Fruit fly (Drosophila melanogaster) whole organism, embryonic: ENCODE data around the gene Cdc14.

Experiments used
- Atf6 ChIP-seq: fragments of 200-800 bp; sonication (Bioruptor generic); IDR thresholded peaks from 2 replicates; pipeline ENCODE4 v1.3.6; 2022; ENCODE audit warnings: missing biosample characterization, missing genetic modification characterization
- Blimp-1 ChIP-seq: fragments of 200-800 bp; sonication (Bioruptor generic); optimal IDR thresholded peaks from 3 replicates; lab custom pipeline; 2018; ENCODE audit warnings: missing biosample characterization, missing genetic modification characterization, mild to moderate bottlenecking, moderate library complexity, missing genetic modification reagents
- CG10274 ChIP-seq: fragments of 200-800 bp; sonication (Bioruptor generic); optimal IDR thresholded peaks from 3 replicates; lab custom pipeline; 2017; ENCODE audit warnings: missing biosample characterization, mild to moderate bottlenecking, missing genetic modification characterization
- CG11723 ChIP-seq: fragments of 200-800 bp; sonication (Bioruptor generic); optimal IDR thresholded peaks from 2 replicates; lab custom pipeline; 2017; ENCODE audit warnings: missing biosample characterization, mild to moderate bottlenecking, missing genetic modification characterization
- CG12391 ChIP-seq: fragments of 200-800 bp; sonication (Bioruptor generic); optimal IDR thresholded peaks from 3 replicates; lab custom pipeline; 2018; ENCODE audit warnings: missing biosample characterization, mild to moderate bottlenecking, missing genetic modification characterization, moderate library complexity
- CG13424 ChIP-seq: fragments of 200-800 bp; sonication (Bioruptor generic); optimal IDR thresholded peaks from 2 replicates; lab custom pipeline; 2019; ENCODE audit warnings: missing biosample characterization, mild to moderate bottlenecking, missing genetic modification characterization, moderate library complexity
- CG14860 ChIP-seq: fragments of 200-800 bp; sonication (Bioruptor generic); IDR thresholded peaks from 3 replicates; pipeline ENCODE4 v1.3.6; 2022; ENCODE audit warnings: missing biosample characterization, missing genetic modification characterization; ENCODE audit not compliant: partially characterized antibody
- CG1603 ChIP-seq: fragments of 200-800 bp; sonication (Bioruptor generic); optimal IDR thresholded peaks from 2 replicates; lab custom pipeline; 2019; ENCODE audit warnings: missing biosample characterization, mild to moderate bottlenecking, missing genetic modification characterization, moderate library complexity
- CG17359 ChIP-seq: fragments of 200-800 bp; sonication (Bioruptor generic); optimal IDR thresholded peaks from 3 replicates; lab custom pipeline; 2018; ENCODE audit warnings: missing biosample characterization, mild to moderate bottlenecking, missing genetic modification characterization, moderate library complexity
- CG17361 ChIP-seq: fragments of 200-800 bp; sonication (Bioruptor generic); IDR thresholded peaks from 3 replicates; pipeline ENCODE4 v1.3.6; 2022; ENCODE audit warnings: missing biosample characterization, missing genetic modification characterization
- CG17829 ChIP-seq: fragments of 200-800 bp; optimal IDR thresholded peaks from 2 replicates; lab custom pipeline; 2019; ENCODE audit warnings: missing biosample characterization, mild to moderate bottlenecking, missing genetic modification characterization, moderate library complexity
- CG17912 ChIP-seq: fragments of 200-800 bp; sonication (Bioruptor generic); optimal IDR thresholded peaks from 2 replicates; lab custom pipeline; 2018; ENCODE audit warnings: missing biosample characterization, mild to moderate bottlenecking, missing genetic modification characterization
- CG18262 ChIP-seq: fragments of 200-800 bp; optimal IDR thresholded peaks from 3 replicates; lab custom pipeline; 2019; ENCODE audit warnings: missing biosample characterization, mild to moderate bottlenecking, missing genetic modification characterization, moderate library complexity
- CG31441 ChIP-seq: fragments of 200-800 bp; sonication (Bioruptor generic); IDR thresholded peaks from 2 replicates; pipeline ENCODE4 v1.3.6; 2022; ENCODE audit warnings: missing biosample characterization, missing genetic modification characterization
- CG3995 ChIP-seq: fragments of 200-800 bp; sonication (Bioruptor generic); optimal IDR thresholded peaks from 3 replicates; lab custom pipeline; 2016; ENCODE audit warnings: missing biosample characterization, missing genetic modification characterization
- CG4360 ChIP-seq: fragments of 200-800 bp; sonication (Bioruptor generic); IDR thresholded peaks from 2 replicates; pipeline ENCODE4 v1.3.6; 2022; ENCODE audit warnings: missing biosample characterization, missing genetic modification characterization
- CG43689 ChIP-seq: fragments of 200-800 bp; sonication (Bioruptor generic); IDR thresholded peaks from 2 replicates; pipeline ENCODE4 v1.3.6; 2022; ENCODE audit warnings: missing biosample characterization, missing genetic modification characterization
- CG7556 ChIP-seq: fragments of 200-800 bp; sonication (Bioruptor generic); optimal IDR thresholded peaks from 2 replicates; lab custom pipeline; 2017; ENCODE audit warnings: missing biosample characterization, mild to moderate bottlenecking, missing genetic modification characterization
- CG8281 ChIP-seq: fragments of 200-800 bp; sonication (Bioruptor generic); optimal IDR thresholded peaks from 2 replicates; lab custom pipeline; 2018; ENCODE audit warnings: missing biosample characterization, mild to moderate bottlenecking, missing genetic modification characterization, moderate library complexity
- CTCF ChIP-seq: fragments of 200-800 bp; sonication (Bioruptor generic); optimal IDR thresholded peaks from 2 replicates; lab custom pipeline; 2017; ENCODE audit warnings: missing biosample characterization, mild to moderate bottlenecking, missing genetic modification characterization, moderate library complexity
- Dref ChIP-seq: fragments of 200-800 bp; sonication (Bioruptor generic); IDR thresholded peaks from 2 replicates; pipeline ENCODE4 v1.3.6; 2022; ENCODE audit warnings: missing biosample characterization, missing genetic modification characterization
- HLH3B ChIP-seq: fragments of 200-800 bp; sonication (Bioruptor generic); IDR thresholded peaks from 2 replicates; pipeline ENCODE4 v1.3.6; 2022; ENCODE audit warnings: missing biosample characterization, missing genetic modification characterization
- HmgD ChIP-seq: fragments of 200-800 bp; sonication (Bioruptor generic); optimal IDR thresholded peaks from 3 replicates; lab custom pipeline; 2016; ENCODE audit warnings: missing biosample characterization, missing genetic modification characterization
- Med ChIP-seq: fragments of 200-800 bp; sonication (Bioruptor generic); peaks from one replicate; lab custom pipeline; 2016; ENCODE audit warnings: missing biosample characterization, missing genetic modification characterization, mild to moderate bottlenecking, inconsistent platforms, moderate library complexity
- Pdp1 ChIP-seq, 2 experiments: fragments of 200-800 bp; sonication (Bioruptor generic); optimal IDR thresholded peaks; 3 replicates each; lab custom pipeline; 2016; ENCODE audit warnings: missing biosample characterization in 2 of 2, missing genetic modification characterization in 2 of 2, mild to moderate bottlenecking in 1 of 2, moderate library complexity in 1 of 2
- Ravus ChIP-seq: fragments of 200-800 bp; sonication (Bioruptor generic); IDR thresholded peaks from 2 replicates; pipeline ENCODE4 v1.3.6; 2022; ENCODE audit warnings: missing biosample characterization, missing genetic modification characterization
- Sox100B ChIP-seq: fragments of 200-800 bp; sonication (Bioruptor generic); optimal IDR thresholded peaks from 3 replicates; lab custom pipeline; 2018; ENCODE audit warnings: missing biosample characterization, mild to moderate bottlenecking, missing genetic modification characterization
- Sox102F ChIP-seq: fragments of 200-800 bp; sonication (Bioruptor generic); optimal IDR thresholded peaks from 2 replicates; lab custom pipeline; 2018; ENCODE audit warnings: missing biosample characterization, mild to moderate bottlenecking, missing genetic modification characterization, moderate library complexity
- Ssrp ChIP-seq: fragments of 200-800 bp; sonication (Bioruptor generic); optimal IDR thresholded peaks from 2 replicates; lab custom pipeline; 2018; ENCODE audit warnings: missing biosample characterization, mild to moderate bottlenecking, missing genetic modification characterization, moderate library complexity
- Xrp1 ChIP-seq: fragments of 200-800 bp; sonication (Bioruptor generic); IDR thresholded peaks from 2 replicates; pipeline ENCODE4 v1.3.6; 2022; ENCODE audit warnings: missing biosample characterization, missing genetic modification characterization
- ab ChIP-seq: fragments of 200-800 bp; sonication (Bioruptor generic); optimal IDR thresholded peaks from 2 replicates; lab custom pipeline; 2016; ENCODE audit warnings: missing biosample characterization, missing genetic modification characterization
- ara ChIP-seq: fragments of 200-800 bp; sonication (Bioruptor generic); IDR thresholded peaks from 2 replicates; pipeline ENCODE4 v1.3.6; 2022; ENCODE audit warnings: missing biosample characterization, missing genetic modification characterization
- az2 ChIP-seq: fragments of 200-800 bp; sonication (Bioruptor generic); optimal IDR thresholded peaks from 3 replicates; lab custom pipeline; 2016; ENCODE audit warnings: missing biosample characterization, missing genetic modification characterization
- chif ChIP-seq, 2 experiments: fragments of 200-800 bp; sonication (Bioruptor generic); optimal IDR thresholded peaks; 3 replicates each; lab custom pipeline; 2016; ENCODE audit warnings: missing biosample characterization in 2 of 2, missing genetic modification characterization in 2 of 2
- chm ChIP-seq: fragments of 200-800 bp; sonication (Bioruptor generic); IDR thresholded peaks from 2 replicates; pipeline ENCODE4 v1.3.6; 2022; ENCODE audit warnings: missing biosample characterization, missing genetic modification characterization
- chn ChIP-seq: fragments of 200-800 bp; sonication (Bioruptor generic); optimal IDR thresholded peaks from 2 replicates; lab custom pipeline; 2016; ENCODE audit warnings: missing biosample characterization, missing genetic modification characterization
- dmrt11E ChIP-seq: fragments of 200-800 bp; sonication (Bioruptor generic); optimal IDR thresholded peaks from 3 replicates; lab custom pipeline; 2018; ENCODE audit warnings: missing biosample characterization, mild to moderate bottlenecking, missing genetic modification characterization, moderate library complexity
- emc ChIP-seq: fragments of 200-800 bp; sonication (Bioruptor generic); optimal IDR thresholded peaks from 2 replicates; lab custom pipeline; 2016; ENCODE audit warnings: missing biosample characterization, missing genetic modification characterization
- gem ChIP-seq: fragments of 200-800 bp; sonication (Bioruptor generic); optimal IDR thresholded peaks from 2 replicates; lab custom pipeline; 2019; ENCODE audit warnings: missing biosample characterization, mild to moderate bottlenecking, missing genetic modification characterization, moderate library complexity
- hkb ChIP-seq, 2 experiments: fragments of 200-800 bp in 1 of 2; fragments of >200 bp in 1 of 2; sonication (Bioruptor generic) in 1 of 2; IDR thresholded peaks in 1 of 2; optimal IDR thresholded peaks in 1 of 2; 2 replicates each; pipeline versions ENCODE4 v1.3.6 to Lab custom; 2017 to 2022; ENCODE audit warnings: missing biosample characterization in 1 of 2, missing genetic modification characterization in 1 of 2
- insv ChIP-seq, 2 experiments: fragments of 200-800 bp; sonication (Bioruptor generic); optimal IDR thresholded peaks; 3 replicates each; lab custom pipeline; 2016 to 2018; ENCODE audit warnings: missing biosample characterization in 2 of 2, missing genetic modification characterization in 2 of 2
- pita ChIP-seq: fragments of 200-800 bp; sonication (Bioruptor generic); optimal IDR thresholded peaks from 2 replicates; lab custom pipeline; 2017; ENCODE audit warnings: missing biosample characterization, mild to moderate bottlenecking, missing genetic modification characterization
- prd ChIP-seq, 3 experiments: fragments of >200 bp in 2 of 3; fragments of 200-800 bp in 1 of 3; sonication (Bioruptor generic) in 1 of 3; optimal IDR thresholded peaks in 2 of 3; IDR thresholded peaks in 1 of 3; 2 replicates in 2 of 3; 3 replicates in 1 of 3; pipeline versions ENCODE4 v1.3.6 to Lab custom; 2017 to 2022; ENCODE audit warnings: missing biosample characterization in 1 of 3, missing genetic modification characterization in 1 of 3
- sens ChIP-seq: fragments of 200-800 bp; sonication (Bioruptor generic); peaks from one replicate; lab custom pipeline; 2016; ENCODE audit warnings: missing biosample characterization, missing genetic modification characterization
- sisA ChIP-seq: fragments of 200-800 bp; sonication (Bioruptor generic); IDR thresholded peaks from 2 replicates; pipeline ENCODE4 v1.3.6; 2022; ENCODE audit warnings: missing biosample characterization, missing genetic modification characterization
- ssp ChIP-seq: fragments of 200-800 bp; sonication (Bioruptor generic); IDR thresholded peaks from 2 replicates; pipeline ENCODE4 v1.3.6; 2022; ENCODE audit warnings: missing biosample characterization, missing genetic modification characterization
- tap ChIP-seq: fragments of 200-800 bp; optimal IDR thresholded peaks from 3 replicates; lab custom pipeline; 2019; ENCODE audit warnings: missing biosample characterization, mild to moderate bottlenecking, missing genetic modification characterization, moderate library complexity
- tll ChIP-seq, 2 experiments: fragments of 200-800 bp in 1 of 2; fragments of >200 bp in 1 of 2; sonication (Bioruptor generic) in 1 of 2; optimal IDR thresholded peaks; 2 replicates each; lab custom pipeline; 2017 to 2019; ENCODE audit warnings: missing biosample characterization in 2 of 2, missing genetic modification characterization in 2 of 2, mild to moderate bottlenecking in 1 of 2, moderate library complexity in 1 of 2
- tna ChIP-seq: fragments of 200-800 bp; sonication (Bioruptor generic); IDR thresholded peaks from 2 replicates; pipeline ENCODE4 v1.3.6; 2022; ENCODE audit warnings: missing biosample characterization, missing genetic modification characterization; ENCODE audit not compliant: partially characterized antibody
- zen ChIP-seq: fragments of 200-800 bp; sonication (Bioruptor generic); optimal IDR thresholded peaks from 3 replicates; lab custom pipeline; 2018; ENCODE audit warnings: missing biosample characterization, mild to moderate bottlenecking, missing genetic modification characterization, moderate library complexity

Cdc14 gene

DNA sequence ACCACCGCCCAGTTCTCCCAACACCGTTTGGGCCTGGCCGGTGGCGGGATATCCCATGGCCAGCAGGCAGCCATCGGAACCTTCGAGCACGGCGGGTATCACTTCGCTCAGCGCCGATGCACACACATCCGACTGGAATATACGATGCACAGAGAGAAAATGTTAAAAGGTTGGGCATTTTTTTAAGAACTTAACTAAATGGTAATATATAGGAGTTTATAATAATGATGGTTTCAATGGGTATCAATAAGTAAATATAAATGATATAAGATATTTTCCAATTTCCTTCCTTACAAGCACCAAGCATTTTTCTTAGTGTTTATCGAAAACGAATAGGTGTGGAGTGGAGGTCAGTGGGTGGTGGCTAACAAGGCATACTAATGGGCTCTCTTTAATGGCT, 41.1 kb upstream of the Cdc14 start (continued):
- TF ChIP-seq tll (GFP tag; optimal IDR thresholded peaks at IDR 0.05; lab: Kevin White, UChicago) (no peak), Med (GFP tag; lab: Kevin White, UChicago) (peak; percentile 44), CG10274 (GFP tag; lab: Kevin White, UChicago) (no peak), Sox100B (GFP tag; lab: Kevin White, UChicago) (peak; percentile 8), tna (GFP tag; lab: Robert Waterston, UW) (no peak), CG17829 (peak; percentile 25), HLH3B (GFP tag; lab: Robert Waterston, UW) (peak; percentile 52), CG8281 (tag; lab: Kevin White, UChicago) (no peak), CG17361 (GFP tag; lab: Robert Waterston, UW) (0 out of 3 replicates have a peak, but pooled peaks have one; percentile 37), CG3995 (GFP tag; lab: Kevin White, UChicago) (no peak), Ssrp (tag; lab: Kevin White, UChicago) (peak; percentile 38), CG13424 (tag; lab: Kevin White, UChicago) (peak; percentile 9), CG31441 (peak; percentile 68), CG14860 (no peak), ssp (GFP tag; lab: Robert Waterston, UW) (0 out of 2 replicates have a peak, but pooled peaks have one; percentile 10), sisA (no peak), az2 (GFP tag; lab: Kevin White, UChicago) (peak; percentile 22), Pdp1 (GFP tag; optimal IDR thresholded peaks at IDR 0.05; lab: Kevin White, UChicago) (no peak), CG7556 (GFP tag; lab: Kevin White, UChicago) (peak; percentile 53), Sox102F (GFP tag; lab: Kevin White, UChicago) (peak; percentile 55), pita (no peak), prd (optimal IDR thresholded peaks at IDR 0.05; lab: Kevin White, UChicago) (no peak), prd (GFP tag; IDR thresholded peaks at IDR 0.05; lab: Robert Waterston, UW) (peak; percentile 70), CG18262 (peak; percentile 47), hkb (optimal IDR thresholded peaks at IDR 0.05; lab: Kevin White, UChicago) (no peak), hkb (GFP tag; IDR thresholded peaks at IDR 0.05; lab: Robert Waterston, UW) (peak; percentile 38; the same call in 1 of the 2 replicates), Ravus (GFP tag; lab: Robert Waterston, UW) (no peak), sens (GFP tag; lab: Kevin White, UChicago) (peak; percentile 79), zen (tag; lab: Kevin White, UChicago) (peak; percentile 22), CG1603 (peak; percentile 24), Blimp-1 (GFP tag; lab: Kevin White, UChicago) (peak; percentile 63), chm (GFP tag; lab: Robert Waterston, UW) (no peak), HmgD (GFP tag; lab: Kevin White, UChicago) (no peak), Atf6 (GFP tag; lab: Robert Waterston, UW) (0 out of 2 replicates have a peak, but pooled peaks have one; percentile 14), insv (GFP tag; optimal IDR thresholded peaks at IDR 0.05; lab: Kevin White, UChicago) (no peak), CG4360 (GFP tag; lab: Robert Waterston, UW) (no peak), CG12391 (peak; percentile 39), CG17359 (tag; lab: Kevin White, UChicago) (peak; percentile 63), Xrp1 (GFP tag; lab: Robert Waterston, UW) (peak; percentile 61; the same call in 1 of the 2 replicates), chn (GFP tag; lab: Kevin White, UChicago) (peak; percentile 12), Dref (GFP tag; lab: Robert Waterston, UW) (no peak), CTCF (GFP tag; lab: Kevin White, UChicago) (no peak), CG11723 (GFP tag; lab: Kevin White, UChicago) (no peak), tap (tag; lab: Kevin White, UChicago) (peak; percentile 26), gem (tag; lab: Kevin White, UChicago) (peak; percentile 70), chif (GFP tag; optimal IDR thresholded peaks at IDR 0.05; lab: Kevin White, UChicago) (peak in 1 of 2 experiments; percentile 1), emc (no peak), CG17912 (GFP tag; lab: Kevin White, UChicago) (no peak), ab (no peak), CG43689 (GFP tag; lab: Robert Waterston, UW) (0 out of 2 replicates have a peak, but pooled peaks have one; percentile 23), ara (GFP tag; lab: Robert Waterston, UW) (peak; percentile 40; the same call in 1 of the 2 replicates), dmrt11E (tag; lab: Kevin White, UChicago) (peak; percentile 26)
